Worm (Caenorhabditis elegans) whole organism, early embryonic: Measurements from ENCODE around the gene C23G10.11.

Experiments
- F13C5.2 ChIP-seq: sonication (generic microtip); optimal IDR thresholded peaks from 2 replicates; lab custom pipeline; 2017; ENCODE audit warnings: mild to moderate bottlenecking, missing genetic modification characterization, inconsistent platforms, missing compliant biosample characterization
- aly-1 ChIP-seq: sonication (generic microtip); optimal IDR thresholded peaks from 2 replicates; lab custom pipeline; 2016; ENCODE audit warnings: missing genetic modification characterization, missing compliant biosample characterization
- ama-1 ChIP-seq: fragments of 150-350 bp; optimal IDR thresholded peaks from 2 replicates; lab custom pipeline; 2014
- ceh-36 ChIP-seq: sonication (generic microtip); optimal IDR thresholded peaks from 2 replicates; lab custom pipeline; 2016; ENCODE audit warnings: missing genetic modification characterization, inconsistent platforms, missing compliant biosample characterization
- flt-1 ChIP-seq: fragments of 200-800 bp; sonication (Bioruptor generic); IDR thresholded peaks from 2 replicates; pipeline ENCODE4 v1.3.6; 2022; ENCODE audit warnings: missing genetic modification characterization, missing compliant biosample characterization
- hmbx-1 ChIP-seq: sonication (generic microtip); optimal IDR thresholded peaks from 2 replicates; lab custom pipeline; 2016; ENCODE audit warnings: mild to moderate bottlenecking, missing genetic modification characterization, missing compliant biosample characterization
- hmg-4 ChIP-seq: fragments of 200-800 bp; sonication (Bioruptor generic); optimal IDR thresholded peaks from 2 replicates; lab custom pipeline; 2018; ENCODE audit warnings: mild to moderate bottlenecking, missing genetic modification characterization, missing compliant biosample characterization
- hnd-1 ChIP-seq: sonication (generic microtip); optimal IDR thresholded peaks from 2 replicates; lab custom pipeline; 2016; ENCODE audit warnings: missing genetic modification characterization, missing compliant biosample characterization
- pes-1 ChIP-seq: fragments of 200-800 bp; sonication (Bioruptor generic); IDR thresholded peaks from 2 replicates; pipeline ENCODE4 v1.3.6; 2022; ENCODE audit warnings: missing genetic modification reagents, missing genetic modification characterization, missing compliant biosample characterization
- tbx-11 ChIP-seq: fragments of 200-800 bp; sonication (Bioruptor generic); IDR thresholded peaks from 2 replicates; pipeline ENCODE4 v1.3.6; 2022; ENCODE audit warnings: missing genetic modification characterization, missing compliant biosample characterization
- tbx-37 ChIP-seq: fragments of 200-800 bp; sonication (Bioruptor generic); conservative IDR thresholded peaks from 2 replicates; pipeline ENCODE4 v1.3.6; 2022; ENCODE audit warnings: missing genetic modification reagents, missing genetic modification characterization, missing compliant biosample characterization
- tra-4 ChIP-seq: sonication (generic microtip); optimal IDR thresholded peaks from 2 replicates; lab custom pipeline; 2017; ENCODE audit warnings: missing genetic modification characterization, missing compliant biosample characterization

DNA sequence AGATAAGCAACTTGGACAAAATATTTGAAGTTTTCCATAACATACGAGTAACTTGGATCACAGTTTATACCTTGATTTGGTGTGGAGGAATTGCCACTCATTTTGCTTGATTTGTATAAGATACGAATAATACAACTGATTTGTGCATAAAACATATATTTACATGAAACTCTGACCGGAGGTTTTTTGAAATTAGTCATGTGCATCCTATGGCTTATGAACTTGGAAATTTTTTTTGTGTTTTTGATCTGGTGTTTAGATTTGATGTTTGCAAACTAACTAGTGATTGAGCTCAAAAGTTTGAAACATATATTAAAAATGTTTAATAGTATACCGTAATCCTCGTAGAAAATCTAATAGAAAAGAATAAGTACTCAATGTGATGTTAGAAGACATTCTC lies 39.4 kb upstream of the C23G10.11 start, which contains the start of gene srg-8:
- no peak for TF ChIP-seq ama-1 (lab: Kevin White, UChicago)
- no peak for TF ChIP-seq F13C5.2 (tag; lab: Kevin White, UChicago)
- no peak for TF ChIP-seq pes-1 (GFP tag; lab: Robert Waterston, UW)
- TF ChIP-seq tra-4 (tag; lab: Kevin White, UChicago), result no peak
- TF ChIP-seq hnd-1 (tag; lab: Kevin White, UChicago), result no peak
- TF ChIP-seq tbx-37 (GFP tag; lab: Robert Waterston, UW), result no peak
- TF ChIP-seq hmbx-1, result no peak
- no peak for TF ChIP-seq tbx-11
- TF ChIP-seq hmg-4 (GFP tag; lab: Kevin White, UChicago), result no peak
- TF ChIP-seq aly-1 (tag; lab: Kevin White, UChicago), result no peak
- no peak for TF ChIP-seq flt-1 (GFP tag; lab: Robert Waterston, UW)
- TF ChIP-seq ceh-36 (tag; lab: Kevin White, UChicago), result no peak
